Worm (Caenorhabditis elegans) whole organism, L4/young adult: ENCODE results near the gene F13A2.9.

Experiments
- W03F9.2 ChIP-seq: fragments of 150-350 bp; optimal IDR thresholded peaks from 2 replicates; lab custom pipeline; 2014; ENCODE audit warnings: missing biosample characterization, missing genetic modification characterization
- dao-5 ChIP-seq: sonication (generic microtip); optimal IDR thresholded peaks from 2 replicates; lab custom pipeline; 2016; ENCODE audit warnings: missing genotype, missing genetic modification characterization, moderate library complexity, missing compliant biosample characterization
- him-1 ChIP-seq: sonication (generic microtip); optimal IDR thresholded peaks from 2 replicates; lab custom pipeline; 2016; ENCODE audit warnings: missing genotype, missing genetic modification reagents, missing genetic modification characterization, missing compliant biosample characterization

DNA sequence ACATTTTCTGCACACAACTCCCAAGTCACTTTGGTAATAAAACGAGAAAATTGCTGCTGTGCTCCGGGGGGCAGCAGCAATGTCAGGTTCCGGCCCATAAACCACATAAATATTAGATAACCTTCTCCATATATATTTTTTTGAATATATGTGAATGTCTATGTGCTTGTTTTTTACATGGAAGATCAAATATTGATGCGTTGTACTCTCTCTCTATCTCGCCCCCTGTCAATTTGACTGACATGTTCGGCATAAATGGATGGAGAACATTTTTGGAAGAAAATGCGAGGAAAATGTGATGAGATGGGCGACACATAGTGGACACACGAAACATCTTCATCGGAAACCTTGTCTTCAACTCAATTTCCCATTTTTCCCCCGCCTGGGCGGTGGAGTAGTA, 27.3 kb downstream of the F13A2.9 start:
- no peak for TF ChIP-seq W03F9.2
- TF ChIP-seq him-1 = no peak
- no peak for TF ChIP-seq dao-5
